Worm (Caenorhabditis elegans) whole organism, early embryonic: Measurements from ENCODE around the gene nspb-10.

Experiments
- B0310.2 ChIP-seq: sonication (generic microtip); optimal IDR thresholded peaks from 2 replicates; lab custom pipeline; 2016; ENCODE audit warnings: mild to moderate bottlenecking, missing genetic modification characterization, missing compliant biosample characterization
- F13C5.2 ChIP-seq: sonication (generic microtip); optimal IDR thresholded peaks from 2 replicates; lab custom pipeline; 2017; ENCODE audit warnings: mild to moderate bottlenecking, missing genetic modification characterization, inconsistent platforms, missing compliant biosample characterization
- ama-1 ChIP-seq: fragments of 150-350 bp; optimal IDR thresholded peaks from 2 replicates; lab custom pipeline; 2014
- ceh-13 ChIP-seq: fragments of 200-800 bp; sonication (Bioruptor generic); optimal IDR thresholded peaks from 2 replicates; lab custom pipeline; 2018; ENCODE audit warnings: mild to moderate bottlenecking, missing genetic modification characterization, missing compliant biosample characterization
- ceh-36 ChIP-seq: sonication (generic microtip); optimal IDR thresholded peaks from 2 replicates; lab custom pipeline; 2016; ENCODE audit warnings: missing genetic modification characterization, inconsistent platforms, missing compliant biosample characterization
- flt-1 ChIP-seq: fragments of 200-800 bp; sonication (Bioruptor generic); IDR thresholded peaks from 2 replicates; pipeline ENCODE4 v1.3.6; 2022; ENCODE audit warnings: missing genetic modification characterization, missing compliant biosample characterization
- hmbx-1 ChIP-seq: sonication (generic microtip); optimal IDR thresholded peaks from 2 replicates; lab custom pipeline; 2016; ENCODE audit warnings: mild to moderate bottlenecking, missing genetic modification characterization, missing compliant biosample characterization
- hnd-1 ChIP-seq: sonication (generic microtip); optimal IDR thresholded peaks from 2 replicates; lab custom pipeline; 2016; ENCODE audit warnings: missing genetic modification characterization, missing compliant biosample characterization
- sea-1 ChIP-seq: fragments of 200-800 bp; sonication (Bioruptor generic); conservative IDR thresholded peaks from 2 replicates; pipeline ENCODE4 v1.3.6; 2022; ENCODE audit warnings: missing genetic modification characterization, missing compliant biosample characterization
- tbx-11 ChIP-seq: fragments of 200-800 bp; sonication (Bioruptor generic); IDR thresholded peaks from 2 replicates; pipeline ENCODE4 v1.3.6; 2022; ENCODE audit warnings: missing genetic modification characterization, missing compliant biosample characterization
- tbx-37 ChIP-seq: fragments of 200-800 bp; sonication (Bioruptor generic); conservative IDR thresholded peaks from 2 replicates; pipeline ENCODE4 v1.3.6; 2022; ENCODE audit warnings: missing genetic modification reagents, missing genetic modification characterization, missing compliant biosample characterization
- tra-4 ChIP-seq: sonication (generic microtip); optimal IDR thresholded peaks from 2 replicates; lab custom pipeline; 2017; ENCODE audit warnings: missing genetic modification characterization, missing compliant biosample characterization

DNA sequence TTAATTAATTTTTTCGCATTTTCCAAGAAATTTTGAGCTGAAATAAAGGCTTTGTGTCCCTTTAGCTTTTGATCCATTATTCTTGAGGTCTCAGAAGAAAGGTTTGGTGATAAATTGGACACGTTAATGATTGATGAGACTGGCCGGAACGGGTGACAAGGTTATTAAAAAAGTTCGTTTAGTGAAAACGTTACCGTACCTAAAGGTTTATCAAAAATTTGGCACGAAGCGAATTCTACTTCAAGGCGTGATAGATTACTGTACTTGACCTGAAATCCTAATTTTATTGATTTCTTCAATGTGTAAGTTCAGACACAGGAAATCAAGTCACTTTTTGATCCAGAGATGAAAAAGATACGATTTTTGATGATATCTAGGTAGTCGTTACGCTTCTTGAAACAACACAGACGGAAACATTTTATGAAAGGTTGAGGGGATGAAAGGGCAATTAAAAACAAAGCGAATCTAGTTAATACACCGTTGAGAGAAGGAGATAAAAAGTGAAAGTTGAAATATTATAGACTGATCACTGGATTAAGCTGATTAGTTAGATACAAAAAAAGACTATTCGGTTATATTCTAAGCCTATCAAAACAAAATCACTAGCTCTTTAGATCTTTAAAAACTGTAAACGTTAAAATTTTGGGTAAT is 22.6 kb upstream of the nspb-10 start:
- no peak for TF ChIP-seq ama-1 (lab: Kevin White, UChicago)
- no peak for TF ChIP-seq tbx-37 (GFP tag; lab: Robert Waterston, UW)
- no peak for TF ChIP-seq flt-1 (GFP tag; lab: Robert Waterston, UW)
- TF ChIP-seq hnd-1 (tag; lab: Kevin White, UChicago): no peak
- no peak for TF ChIP-seq ceh-36 (tag; lab: Kevin White, UChicago)
- TF ChIP-seq sea-1 (GFP tag; lab: Robert Waterston, UW): no peak
- TF ChIP-seq F13C5.2 (tag; lab: Kevin White, UChicago): no peak
- no peak for TF ChIP-seq tra-4 (tag; lab: Kevin White, UChicago)
- TF ChIP-seq tbx-11 (GFP tag; lab: Robert Waterston, UW): no peak
- no peak for TF ChIP-seq B0310.2 (tag; lab: Kevin White, UChicago)
- no peak for TF ChIP-seq ceh-13 (GFP tag; lab: Kevin White, UChicago)
- no peak for TF ChIP-seq hmbx-1 (tag; lab: Kevin White, UChicago)
